Worm (Caenorhabditis elegans) whole organism, L4 larva: ENCODE data around the gene ZK1098.12.

Experiments used
- T20F7.1 ChIP-seq: fragments of 200-800 bp; sonication (Bioruptor generic); optimal IDR thresholded peaks from 2 replicates; lab custom pipeline; 2018; ENCODE audit warnings: mild to moderate bottlenecking, missing genetic modification characterization, missing compliant biosample characterization
- Y5F2A.4 ChIP-seq: fragments of 200-800 bp; sonication (Bioruptor generic); optimal IDR thresholded peaks from 2 replicates; lab custom pipeline; 2018; ENCODE audit warnings: mild to moderate bottlenecking, missing genetic modification characterization, missing compliant biosample characterization
- aly-2 ChIP-seq: sonication (generic microtip); optimal IDR thresholded peaks from 2 replicates; lab custom pipeline; 2018; ENCODE audit warnings: missing biosample characterization, missing genetic modification characterization
- lin-39 ChIP-seq: fragments of 150-350 bp; optimal IDR thresholded peaks from 2 replicates; lab custom pipeline; 2014; ENCODE audit warnings: missing biosample characterization, missing genetic modification reagents, missing genetic modification characterization
- nhr-76 ChIP-seq: fragments of 150-350 bp; optimal IDR thresholded peaks from 2 replicates; lab custom pipeline; 2014; ENCODE audit warnings: missing biosample characterization, missing genetic modification characterization
- nhr-77 ChIP-seq: fragments of 150-350 bp; optimal IDR thresholded peaks from 2 replicates; lab custom pipeline; 2014; ENCODE audit warnings: missing biosample characterization, missing genetic modification characterization
- unc-130 ChIP-seq: sonication (generic microtip); optimal IDR thresholded peaks from 2 replicates; lab custom pipeline; 2016; ENCODE audit warnings: missing genetic modification reagents, missing genetic modification characterization, missing compliant biosample characterization
- ztf-7 ChIP-seq: fragments of 150-350 bp; optimal IDR thresholded peaks from 2 replicates; lab custom pipeline; 2014; ENCODE audit warnings: missing biosample characterization, missing genetic modification characterization

- TF ChIP-seq unc-130 (no peak), nhr-76 (tag; lab: Kevin White, UChicago) (no peak), Y5F2A.4 (GFP tag; lab: Kevin White, UChicago) (no peak), T20F7.1 (GFP tag; lab: Kevin White, UChicago) (no peak), ztf-7 (tag; lab: Kevin White, UChicago) (no peak), lin-39 (no peak), aly-2 (no peak), nhr-77 (tag; lab: Kevin White, UChicago) (peak; percentile 21)
Measured at ce11 chrIII:9582240-9582639, 37.3 kb downstream of the ZK1098.12 start, which contains the start of gene C48B4.3.
